Worm (Caenorhabditis elegans) whole organism, L4 larva: ENCODE measurements around the gene B0252.11.

Experiments
- D1046.2 ChIP-seq: fragments of 200-800 bp; sonication (Bioruptor generic); IDR thresholded peaks from 2 replicates; pipeline ENCODE4 v1.3.6; 2022; ENCODE audit warnings: missing genetic modification characterization, missing compliant biosample characterization
- F10B5.3 ChIP-seq: sonication (generic microtip); optimal IDR thresholded peaks from 2 replicates; lab custom pipeline; 2016; ENCODE audit warnings: mild to moderate bottlenecking, missing genetic modification characterization, missing compliant biosample characterization
- F26F4.8 ChIP-seq: fragments of 200-800 bp; sonication (Bioruptor generic); conservative IDR thresholded peaks from 2 replicates; pipeline ENCODE4 v1.3.6; 2022; ENCODE audit warnings: missing genetic modification characterization, missing compliant biosample characterization
- T20F7.1 ChIP-seq: fragments of 200-800 bp; sonication (Bioruptor generic); optimal IDR thresholded peaks from 2 replicates; lab custom pipeline; 2018; ENCODE audit warnings: mild to moderate bottlenecking, missing genetic modification characterization, missing compliant biosample characterization
- T26A8.4 ChIP-seq: fragments of 200-800 bp; sonication (Bioruptor generic); IDR thresholded peaks from 2 replicates; pipeline ENCODE4 v1.3.6; 2022; ENCODE audit warnings: missing genetic modification characterization, missing compliant biosample characterization
- Y105C5A.15 ChIP-seq: fragments of 200-800 bp; sonication (Bioruptor generic); IDR thresholded peaks from 2 replicates; pipeline ENCODE4 v1.3.6; 2022; ENCODE audit warnings: missing genetic modification characterization, missing compliant biosample characterization
- Y48G9A.11 ChIP-seq: fragments of 200-800 bp; sonication (Bioruptor generic); IDR thresholded peaks from 2 replicates; pipeline ENCODE4 v1.3.6; 2022; ENCODE audit warnings: missing genetic modification reagents, missing genetic modification characterization, missing compliant biosample characterization
- Y5F2A.4 ChIP-seq: fragments of 200-800 bp; sonication (Bioruptor generic); optimal IDR thresholded peaks from 2 replicates; lab custom pipeline; 2018; ENCODE audit warnings: mild to moderate bottlenecking, missing genetic modification characterization, missing compliant biosample characterization
- Y75B8A.6 ChIP-seq: fragments of 200-800 bp; sonication (Bioruptor generic); IDR thresholded peaks from 2 replicates; pipeline ENCODE4 v1.3.6; 2022; ENCODE audit warnings: missing genetic modification reagents, missing genetic modification characterization, missing compliant biosample characterization
- ZK546.5 ChIP-seq, 2 experiments: sonication (generic microtip); optimal IDR thresholded peaks; 2 replicates each; lab custom pipeline; 2017; ENCODE audit warnings: missing biosample characterization in 2 of 2, missing genetic modification characterization in 2 of 2
- aha-1 ChIP-seq: fragments of 150-350 bp; peaks from one replicate; lab custom pipeline; 2014; ENCODE audit warnings: missing biosample characterization, missing genetic modification characterization
- aly-2 ChIP-seq: sonication (generic microtip); optimal IDR thresholded peaks from 2 replicates; lab custom pipeline; 2018; ENCODE audit warnings: missing biosample characterization, missing genetic modification characterization
- ama-1 ChIP-seq: fragments of 150-350 bp; optimal IDR thresholded peaks from 2 replicates; lab custom pipeline; 2014; ENCODE audit warnings: inconsistent platforms, mixed read lengths
- arid-1 ChIP-seq: fragments of 200-800 bp; sonication (Bioruptor generic); conservative IDR thresholded peaks from 2 replicates; pipeline ENCODE4 v1.3.6; 2022; ENCODE audit warnings: missing genetic modification reagents, missing genetic modification characterization, missing compliant biosample characterization
- attf-4 ChIP-seq: sonication (generic microtip); optimal IDR thresholded peaks from 3 replicates; lab custom pipeline; 2017; ENCODE audit warnings: missing biosample characterization, missing genetic modification characterization
- ceh-28 ChIP-seq: fragments of 150-350 bp; optimal IDR thresholded peaks from 2 replicates; lab custom pipeline; 2014; ENCODE audit warnings: missing biosample characterization, missing genetic modification reagents, missing genetic modification characterization
- ces-1 ChIP-seq: fragments of 150-350 bp; sonication (generic microtip); optimal IDR thresholded peaks from 4 replicates; lab custom pipeline; 2014; ENCODE audit warnings: missing biosample characterization, missing genetic modification reagents, missing genetic modification characterization
- daf-12 ChIP-seq: fragments of 150-350 bp; optimal IDR thresholded peaks from 2 replicates; lab custom pipeline; 2014; ENCODE audit warnings: missing biosample characterization, missing genetic modification reagents, missing genetic modification characterization
- dmd-8 ChIP-seq: fragments of 200-800 bp; sonication (Bioruptor generic); IDR thresholded peaks from 2 replicates; pipeline ENCODE4 v1.3.6; 2022; ENCODE audit warnings: missing genetic modification characterization, missing compliant biosample characterization
- dmd-9 ChIP-seq: fragments of 200-800 bp; sonication (Bioruptor generic); IDR thresholded peaks from 2 replicates; pipeline ENCODE4 v1.3.6; 2022; ENCODE audit warnings: missing genetic modification reagents, missing genetic modification characterization, missing compliant biosample characterization
- dpl-1 ChIP-seq: fragments of 150-350 bp; optimal IDR thresholded peaks from 2 replicates; lab custom pipeline; 2014; ENCODE audit warnings: missing biosample characterization, missing genetic modification reagents, missing genetic modification characterization
- duxl-1 ChIP-seq: sonication (generic microtip); optimal IDR thresholded peaks from 2 replicates; lab custom pipeline; 2016; ENCODE audit warnings: mild to moderate bottlenecking, missing genetic modification characterization, moderate library complexity, missing compliant biosample characterization; ENCODE audit not compliant: poor library complexity
- dve-1 ChIP-seq: sonication (generic microtip); optimal IDR thresholded peaks from 2 replicates; lab custom pipeline; 2017; ENCODE audit warnings: antibody characterized with exemption, mild to moderate bottlenecking, missing genetic modification characterization, missing compliant biosample characterization; ENCODE audit not compliant: insufficient read depth
- fos-1 ChIP-seq: fragments of 150-350 bp; optimal IDR thresholded peaks from 2 replicates; lab custom pipeline; 2014; ENCODE audit warnings: missing biosample characterization, missing genetic modification characterization
- gei-8 ChIP-seq: fragments of 200-800 bp; sonication (Bioruptor generic); optimal IDR thresholded peaks from 2 replicates; lab custom pipeline; 2018; ENCODE audit warnings: mild to moderate bottlenecking, missing genetic modification characterization, missing compliant biosample characterization
- hlh-11 ChIP-seq: fragments of 200-800 bp; sonication (Bioruptor generic); optimal IDR thresholded peaks from 2 replicates; lab custom pipeline; 2018; ENCODE audit warnings: mild to moderate bottlenecking, missing genetic modification characterization, missing compliant biosample characterization
- hlh-30 ChIP-seq: sonication (generic microtip); optimal IDR thresholded peaks from 2 replicates; lab custom pipeline; 2017; ENCODE audit warnings: antibody characterized with exemption, mild to moderate bottlenecking, missing genetic modification characterization, missing compliant biosample characterization; ENCODE audit not compliant: insufficient read depth
- hmg-1.1 ChIP-seq: fragments of 200-800 bp; sonication (Bioruptor generic); IDR thresholded peaks from 2 replicates; pipeline ENCODE4 v1.3.6; 2022; ENCODE audit warnings: missing genetic modification reagents, missing genetic modification characterization, missing compliant biosample characterization
- lin-13 ChIP-seq: fragments of 150-350 bp; optimal IDR thresholded peaks from 2 replicates; lab custom pipeline; 2014; ENCODE audit warnings: missing biosample characterization, missing genetic modification reagents, missing genetic modification characterization
- madf-9 ChIP-seq: fragments of 200-800 bp; sonication (Bioruptor generic); conservative IDR thresholded peaks from 2 replicates; pipeline ENCODE4 v1.3.6; 2022; ENCODE audit warnings: missing genetic modification reagents, missing genetic modification characterization, missing compliant biosample characterization
- mep-1 ChIP-seq: fragments of 150-350 bp; sonication (generic microtip); optimal IDR thresholded peaks from 3 replicates; lab custom pipeline; 2014; ENCODE audit warnings: missing biosample characterization, missing genetic modification characterization
- mxl-2 ChIP-seq: fragments of 200-800 bp; sonication (Bioruptor generic); conservative IDR thresholded peaks from 2 replicates; pipeline ENCODE4 v1.3.6; 2022; ENCODE audit warnings: missing genetic modification reagents, missing genetic modification characterization, missing compliant biosample characterization
- nhr-10 ChIP-seq: fragments of 150-350 bp; optimal IDR thresholded peaks from 2 replicates; lab custom pipeline; 2014; ENCODE audit warnings: missing biosample characterization, missing genetic modification characterization
- nhr-102 ChIP-seq: sonication (generic microtip); optimal IDR thresholded peaks from 2 replicates; lab custom pipeline; 2016; ENCODE audit warnings: mild to moderate bottlenecking, missing genetic modification characterization, moderate library complexity, missing compliant biosample characterization
- nhr-11 ChIP-seq: fragments of 150-350 bp; optimal IDR thresholded peaks from 2 replicates; lab custom pipeline; 2014; ENCODE audit warnings: missing biosample characterization, missing genetic modification characterization
- nhr-111 ChIP-seq: fragments of 200-800 bp; sonication (Bioruptor generic); optimal IDR thresholded peaks from 2 replicates; lab custom pipeline; 2018; ENCODE audit warnings: mild to moderate bottlenecking, missing genetic modification characterization, missing compliant biosample characterization
- nhr-25 ChIP-seq: sonication (generic microtip); optimal IDR thresholded peaks from 2 replicates; lab custom pipeline; 2017; ENCODE audit warnings: missing genetic modification characterization, mild to moderate bottlenecking, missing compliant biosample characterization, antibody characterized with exemption, moderate library complexity, borderline replicate concordance; ENCODE audit not compliant: insufficient read depth
- nhr-28 ChIP-seq: fragments of 150-350 bp; optimal IDR thresholded peaks from 2 replicates; lab custom pipeline; 2014; ENCODE audit warnings: missing biosample characterization, missing genetic modification characterization
- nhr-41 ChIP-seq: fragments of 200-800 bp; sonication (Bioruptor generic); IDR thresholded peaks from 2 replicates; pipeline ENCODE4 v1.3.6; 2022; ENCODE audit warnings: missing genetic modification reagents, missing genetic modification characterization, missing compliant biosample characterization
- nhr-42 ChIP-seq: fragments of 200-800 bp; sonication (Bioruptor generic); IDR thresholded peaks from 2 replicates; pipeline ENCODE4 v1.3.6; 2022; ENCODE audit warnings: missing genetic modification characterization, missing compliant biosample characterization
- php-3 ChIP-seq: fragments of 200-800 bp; sonication (Bioruptor generic); IDR thresholded peaks from 2 replicates; pipeline ENCODE4 v1.3.6; 2022; ENCODE audit warnings: missing genetic modification reagents, missing genetic modification characterization, missing compliant biosample characterization
- pqm-1 ChIP-seq: sonication (generic microtip); optimal IDR thresholded peaks from 2 replicates; lab custom pipeline; 2017; ENCODE audit warnings: missing biosample characterization, missing genetic modification characterization
- rbr-2 ChIP-seq: sonication (generic microtip); optimal IDR thresholded peaks from 2 replicates; lab custom pipeline; 2016; ENCODE audit warnings: missing genotype, missing genetic modification characterization, missing compliant biosample characterization
- saeg-2 ChIP-seq: fragments of 200-800 bp; sonication (Bioruptor generic); IDR thresholded peaks from 2 replicates; pipeline ENCODE4 v1.3.6; 2022; ENCODE audit warnings: missing genetic modification reagents, missing genetic modification characterization, missing compliant biosample characterization
- set-16 ChIP-seq: fragments of 200-800 bp; sonication (Bioruptor generic); IDR thresholded peaks from 2 replicates; pipeline ENCODE4 v1.3.6; 2022; ENCODE audit warnings: missing genetic modification reagents, missing genetic modification characterization, missing compliant biosample characterization
- skn-1 ChIP-seq: fragments of 150-350 bp; optimal IDR thresholded peaks from 2 replicates; lab custom pipeline; 2014; ENCODE audit warnings: missing biosample characterization, missing genetic modification characterization
- snpc-1.2 ChIP-seq: fragments of 200-800 bp; sonication (Bioruptor generic); IDR thresholded peaks from 2 replicates; pipeline ENCODE4 v1.3.6; 2022; ENCODE audit warnings: missing genetic modification reagents, missing genetic modification characterization, missing compliant biosample characterization
- snpc-4 ChIP-seq: fragments of 150-350 bp; optimal IDR thresholded peaks from 2 replicates; lab custom pipeline; 2014; ENCODE audit warnings: missing biosample characterization, missing genetic modification characterization
- spr-3 ChIP-seq: fragments of 200-800 bp; sonication (Bioruptor generic); optimal IDR thresholded peaks from 2 replicates; lab custom pipeline; 2018; ENCODE audit warnings: mild to moderate bottlenecking, missing genetic modification characterization, missing compliant biosample characterization
- unc-39 ChIP-seq: sonication (generic microtip); optimal IDR thresholded peaks from 2 replicates; lab custom pipeline; 2017; ENCODE audit warnings: missing biosample characterization, missing genetic modification characterization
- zfp-3 ChIP-seq: fragments of 200-800 bp; sonication (Bioruptor generic); conservative IDR thresholded peaks from 2 replicates; pipeline ENCODE4 v1.3.6; 2022; ENCODE audit warnings: missing genetic modification reagents, missing genetic modification characterization, missing compliant biosample characterization
- ztf-11 ChIP-seq: fragments of 150-350 bp; optimal IDR thresholded peaks from 2 replicates; lab custom pipeline; 2014; ENCODE audit warnings: missing biosample characterization, missing genetic modification characterization

Gene B0252.11

ce11 chrII:6888211-6888610 lies 29.4 kb downstream of the B0252.11 start (continued):
- TF ChIP-seq dve-1 (tag; lab: Kevin White, UChicago) (peak; percentile 88), nhr-28 (tag; lab: Kevin White, UChicago) (peak; percentile 49), zfp-3 (peak; percentile 93), set-16 (GFP tag; lab: Robert Waterston, UW) (no peak), Y48G9A.11 (GFP tag; lab: Robert Waterston, UW) (0 out of 2 replicates have a peak, but pooled peaks have one; percentile 45), hlh-30 (tag; lab: Kevin White, UChicago) (peak; percentile 22), dmd-8 (GFP tag; lab: Robert Waterston, UW) (no peak), ztf-11 (tag; lab: Kevin White, UChicago) (no peak), fos-1 (tag; lab: Kevin White, UChicago) (no peak), nhr-10 (peak; percentile 32), gei-8 (GFP tag; lab: Kevin White, UChicago) (no peak), skn-1 (tag; lab: Kevin White, UChicago) (no peak), T20F7.1 (peak; percentile 69), ceh-28 (tag; lab: Kevin White, UChicago) (no peak), Y105C5A.15 (no peak), ces-1 (GFP tag; lab: Kevin White, UChicago) (no peak), aha-1 (peak; percentile 33), ama-1 (lab: Kevin White, UChicago) (peak; percentile 12), nhr-102 (tag; lab: Kevin White, UChicago) (peak; percentile 67), T26A8.4 (GFP tag; lab: Robert Waterston, UW) (peak; percentile 79), Y75B8A.6 (GFP tag; lab: Robert Waterston, UW) (no peak), duxl-1 (peak; percentile 34), nhr-41 (GFP tag; lab: Robert Waterston, UW) (no peak), rbr-2 (tag; lab: Kevin White, UChicago) (peak; percentile 20), dpl-1 (no peak), nhr-111 (GFP tag; lab: Kevin White, UChicago) (peak; percentile 34), nhr-25 (tag; lab: Kevin White, UChicago) (no peak), aly-2 (tag; lab: Kevin White, UChicago) (no peak), Y5F2A.4 (GFP tag; lab: Kevin White, UChicago) (no peak), F26F4.8 (GFP tag; lab: Robert Waterston, UW) (no peak), F10B5.3 (no peak), spr-3 (GFP tag; lab: Kevin White, UChicago) (no peak), pqm-1 (tag; lab: Kevin White, UChicago) (peak; percentile 17), snpc-1.2 (GFP tag; lab: Robert Waterston, UW) (no peak), php-3 (GFP tag; lab: Robert Waterston, UW) (peak; percentile 85), madf-9 (GFP tag; lab: Robert Waterston, UW) (no peak), hlh-11 (tag; lab: Kevin White, UChicago) (peak; percentile 55), mxl-2 (GFP tag; lab: Robert Waterston, UW) (no peak), lin-13 (GFP tag; lab: Kevin White, UChicago) (no peak), attf-4 (tag; lab: Kevin White, UChicago) (peak; percentile 9), nhr-42 (GFP tag; lab: Robert Waterston, UW) (peak; percentile 64), dmd-9 (GFP tag; lab: Robert Waterston, UW) (0 out of 2 replicates have a peak, but pooled peaks have one; percentile 3), nhr-11 (no peak), ZK546.5 (tag; optimal IDR thresholded peaks at IDR 0.05; lab: Kevin White, UChicago) (no peak), D1046.2 (GFP tag; lab: Robert Waterston, UW) (no peak), unc-39 (tag; lab: Kevin White, UChicago) (no peak), arid-1 (GFP tag; lab: Robert Waterston, UW) (no peak), saeg-2 (GFP tag; lab: Robert Waterston, UW) (no peak), mep-1 (peak; percentile 90), hmg-1.1 (0 out of 2 replicates have a peak, but pooled peaks have one; percentile 32), snpc-4 (tag; lab: Kevin White, UChicago) (no peak), daf-12 (tag; lab: Kevin White, UChicago) (no peak)
